Worm (Caenorhabditis elegans) whole organism, L1 larva: ENCODE measurements around the gene C40H5.2.

Experiments
- C16A3.4 ChIP-seq: fragments of 150-350 bp; optimal IDR thresholded peaks from 2 replicates; lab custom pipeline; 2014; ENCODE audit warnings: missing biosample characterization, missing genetic modification characterization
- F16B12.6 ChIP-seq: fragments of 150-350 bp; optimal IDR thresholded peaks from 2 replicates; lab custom pipeline; 2014; ENCODE audit warnings: missing biosample characterization, missing genetic modification characterization
- aha-1 ChIP-seq: fragments of 150-350 bp; optimal IDR thresholded peaks from 2 replicates; lab custom pipeline; 2014; ENCODE audit warnings: missing biosample characterization, missing genetic modification characterization
- alr-1 ChIP-seq: fragments of 200-800 bp; sonication (Bioruptor generic); optimal IDR thresholded peaks from 2 replicates; lab custom pipeline; 2018; ENCODE audit warnings: borderline replicate concordance, mild to moderate bottlenecking, missing genetic modification characterization, missing compliant biosample characterization
- ceh-8 ChIP-seq: fragments of 200-800 bp; sonication (Bioruptor generic); optimal IDR thresholded peaks from 2 replicates; lab custom pipeline; 2018; ENCODE audit warnings: mild to moderate bottlenecking, missing genetic modification characterization, moderate library complexity, missing compliant biosample characterization
- ceh-82 ChIP-seq, 3 experiments: fragments of 150-350 bp in 1 of 3; sonication (generic microtip) in 2 of 3; optimal IDR thresholded peaks; 2 replicates each; lab custom pipeline; 2014 to 2017; ENCODE audit warnings: missing biosample characterization in 3 of 3, missing genetic modification characterization in 3 of 3
- ceh-88 ChIP-seq: fragments of 200-800 bp; sonication (Bioruptor generic); IDR thresholded peaks from 2 replicates; pipeline ENCODE4 v1.3.6; 2022; ENCODE audit warnings: missing genetic modification characterization, missing compliant biosample characterization
- ceh-90 ChIP-seq: sonication (generic microtip); optimal IDR thresholded peaks from 2 replicates; lab custom pipeline; 2016; ENCODE audit warnings: missing genetic modification characterization, missing compliant biosample characterization
- ces-1 ChIP-seq: fragments of 150-350 bp; optimal IDR thresholded peaks from 2 replicates; lab custom pipeline; 2014; ENCODE audit warnings: missing biosample characterization, missing genetic modification reagents, missing genetic modification characterization
- dsc-1 ChIP-seq: sonication (generic microtip); optimal IDR thresholded peaks from 2 replicates; lab custom pipeline; 2016; ENCODE audit warnings: mild to moderate bottlenecking, missing genetic modification characterization, missing compliant biosample characterization
- efl-1 ChIP-seq, 4 experiments: fragments of 150-350 bp; optimal IDR thresholded peaks in 3 of 4; peaks in 1 of 4; 1 replicate in 1 of 4; 2 replicates in 3 of 4; lab custom pipeline; 2014; ENCODE audit warnings: missing biosample characterization in 2 of 4, missing genetic modification characterization in 2 of 4, missing genetic modification reagents in 2 of 4
- egl-13 ChIP-seq: sonication (generic microtip); optimal IDR thresholded peaks from 2 replicates; lab custom pipeline; 2016; ENCODE audit warnings: missing genotype, missing genetic modification reagents, missing genetic modification characterization, missing compliant biosample characterization
- egl-27 ChIP-seq, 2 experiments: fragments of 150-350 bp in 1 of 2; sonication (generic microtip); optimal IDR thresholded peaks; 3 replicates each; lab custom pipeline; 2017 to 2018; ENCODE audit warnings: missing biosample characterization in 2 of 2, missing genetic modification characterization in 2 of 2, missing genetic modification reagents in 2 of 2
- ets-5 ChIP-seq: fragments of 200-800 bp; sonication (Bioruptor generic); IDR thresholded peaks from 2 replicates; pipeline ENCODE4 v1.3.6; 2022; ENCODE audit warnings: missing genetic modification characterization, missing compliant biosample characterization
- fkh-4 ChIP-seq: sonication (generic microtip); optimal IDR thresholded peaks from 2 replicates; lab custom pipeline; 2016; ENCODE audit warnings: missing compliant biosample characterization, missing genetic modification characterization, borderline replicate concordance
- fkh-8 ChIP-seq: sonication (generic microtip); optimal IDR thresholded peaks from 2 replicates; lab custom pipeline; 2016; ENCODE audit warnings: mild to moderate bottlenecking, missing genetic modification characterization, missing compliant biosample characterization
- fos-1 ChIP-seq: fragments of 150-350 bp; optimal IDR thresholded peaks from 2 replicates; lab custom pipeline; 2014; ENCODE audit warnings: missing biosample characterization, missing genetic modification characterization
- hpl-2 ChIP-seq: fragments of 150-350 bp; optimal IDR thresholded peaks from 2 replicates; lab custom pipeline; 2014; ENCODE audit warnings: missing biosample characterization, missing genetic modification reagents, missing genetic modification characterization
- irx-1 ChIP-seq: sonication (generic microtip); optimal IDR thresholded peaks from 2 replicates; lab custom pipeline; 2016; ENCODE audit warnings: missing genetic modification characterization, missing compliant biosample characterization
- lin-13 ChIP-seq: fragments of 150-350 bp; optimal IDR thresholded peaks from 2 replicates; lab custom pipeline; 2014; ENCODE audit warnings: missing biosample characterization, missing genetic modification reagents, missing genetic modification characterization
- lin-15B ChIP-seq: fragments of 150-350 bp; sonication (generic microtip); optimal IDR thresholded peaks from 3 replicates; lab custom pipeline; 2014; ENCODE audit warnings: missing biosample characterization, missing genetic modification characterization
- lin-35 ChIP-seq, 2 experiments: fragments of 150-350 bp; optimal IDR thresholded peaks; 2 replicates each; lab custom pipeline; 2014; ENCODE audit warnings: missing biosample characterization in 2 of 2, missing genetic modification characterization in 2 of 2, missing genetic modification reagents in 2 of 2
- lir-3 ChIP-seq: sonication (generic microtip); optimal IDR thresholded peaks from 2 replicates; lab custom pipeline; 2016; ENCODE audit warnings: mild to moderate bottlenecking, missing genetic modification characterization, moderate library complexity, missing compliant biosample characterization; ENCODE audit not compliant: poor library complexity
- mab-9 ChIP-seq: fragments of 200-800 bp; sonication (Bioruptor generic); IDR thresholded peaks from 2 replicates; pipeline ENCODE4 v1.3.6; 2022; ENCODE audit warnings: missing genetic modification reagents, missing genetic modification characterization, missing compliant biosample characterization
- mef-2 ChIP-seq: fragments of 150-350 bp; optimal IDR thresholded peaks from 2 replicates; lab custom pipeline; 2014; ENCODE audit warnings: missing biosample characterization, missing genetic modification characterization
- nhr-11 ChIP-seq: fragments of 150-350 bp; optimal IDR thresholded peaks from 2 replicates; lab custom pipeline; 2014; ENCODE audit warnings: missing biosample characterization, missing genetic modification characterization
- nhr-12 ChIP-seq: sonication (generic microtip); optimal IDR thresholded peaks from 2 replicates; lab custom pipeline; 2017; ENCODE audit warnings: missing biosample characterization, missing genetic modification characterization
- nhr-19 ChIP-seq: fragments of 200-800 bp; sonication (Bioruptor generic); conservative IDR thresholded peaks from 2 replicates; pipeline ENCODE4 v1.3.6; 2022; ENCODE audit warnings: missing genetic modification characterization, missing compliant biosample characterization
- nhr-20 ChIP-seq: sonication (generic microtip); optimal IDR thresholded peaks from 2 replicates; lab custom pipeline; 2016; ENCODE audit warnings: mild to moderate bottlenecking, missing genetic modification characterization, missing compliant biosample characterization
- nhr-28 ChIP-seq: fragments of 150-350 bp; optimal IDR thresholded peaks from 2 replicates; lab custom pipeline; 2014; ENCODE audit warnings: missing biosample characterization, missing genetic modification characterization
- nhr-71 ChIP-seq: sonication (generic microtip); optimal IDR thresholded peaks from 2 replicates; lab custom pipeline; 2016; ENCODE audit warnings: mild to moderate bottlenecking, missing genetic modification characterization, moderate library complexity, missing compliant biosample characterization
- nhr-76 ChIP-seq: sonication (generic microtip); optimal IDR thresholded peaks from 2 replicates; lab custom pipeline; 2017; ENCODE audit warnings: missing biosample characterization, missing genetic modification characterization
- nhr-77 ChIP-seq: fragments of 150-350 bp; optimal IDR thresholded peaks from 2 replicates; lab custom pipeline; 2014; ENCODE audit warnings: missing biosample characterization, missing genetic modification characterization
- nhr-85 ChIP-seq: sonication (generic microtip); peaks from one replicate; lab custom pipeline; 2016; ENCODE audit warnings: missing genetic modification characterization, inconsistent platforms, missing compliant biosample characterization
- nhr-90 ChIP-seq: sonication (generic microtip); optimal IDR thresholded peaks from 2 replicates; lab custom pipeline; 2016; ENCODE audit warnings: mild to moderate bottlenecking, missing genetic modification characterization, missing compliant biosample characterization; ENCODE audit not compliant: poor library complexity
- rnt-1 ChIP-seq: sonication (generic microtip); optimal IDR thresholded peaks from 2 replicates; lab custom pipeline; 2016; ENCODE audit warnings: mild to moderate bottlenecking, missing genetic modification characterization, moderate library complexity, missing compliant biosample characterization
- skn-1 ChIP-seq: fragments of 150-350 bp; optimal IDR thresholded peaks from 2 replicates; lab custom pipeline; 2014; ENCODE audit warnings: missing biosample characterization, missing genetic modification characterization
- snpc-4 ChIP-seq: fragments of 150-350 bp; optimal IDR thresholded peaks from 2 replicates; lab custom pipeline; 2014; ENCODE audit warnings: missing biosample characterization, missing genetic modification characterization
- snu-23 ChIP-seq: sonication (generic microtip); optimal IDR thresholded peaks from 2 replicates; lab custom pipeline; 2016; ENCODE audit warnings: missing genetic modification characterization, missing compliant biosample characterization
- sup-37 ChIP-seq: fragments of 200-800 bp; sonication (Bioruptor generic); optimal IDR thresholded peaks from 2 replicates; lab custom pipeline; 2018; ENCODE audit warnings: mild to moderate bottlenecking, missing genetic modification characterization, missing compliant biosample characterization
- swsn-7 ChIP-seq: sonication (generic microtip); optimal IDR thresholded peaks from 2 replicates; lab custom pipeline; 2016; ENCODE audit warnings: missing genetic modification characterization, missing compliant biosample characterization
- tbx-2 ChIP-seq: sonication (generic microtip); optimal IDR thresholded peaks from 2 replicates; lab custom pipeline; 2016; ENCODE audit warnings: missing genetic modification characterization, missing compliant biosample characterization
- unc-130 ChIP-seq: fragments of 150-350 bp; optimal IDR thresholded peaks from 2 replicates; lab custom pipeline; 2017; ENCODE audit warnings: missing biosample characterization, missing genetic modification characterization, inconsistent platforms
- unc-86 ChIP-seq: sonication (generic microtip); optimal IDR thresholded peaks from 2 replicates; lab custom pipeline; 2016; ENCODE audit warnings: missing genetic modification characterization, missing compliant biosample characterization
- vab-15 ChIP-seq: sonication (generic microtip); optimal IDR thresholded peaks from 2 replicates; lab custom pipeline; 2017; ENCODE audit warnings: missing genotype, mild to moderate bottlenecking, missing genetic modification characterization, missing compliant biosample characterization
- zip-4 ChIP-seq: fragments of 200-800 bp; sonication (Bioruptor generic); optimal IDR thresholded peaks from 2 replicates; lab custom pipeline; 2018; ENCODE audit warnings: mild to moderate bottlenecking, missing genetic modification characterization, moderate library complexity, missing compliant biosample characterization
- ztf-4 ChIP-seq: fragments of 150-350 bp; optimal IDR thresholded peaks from 2 replicates; lab custom pipeline; 2014; ENCODE audit warnings: missing biosample characterization, missing genetic modification characterization

Gene C40H5.2

DNA sequence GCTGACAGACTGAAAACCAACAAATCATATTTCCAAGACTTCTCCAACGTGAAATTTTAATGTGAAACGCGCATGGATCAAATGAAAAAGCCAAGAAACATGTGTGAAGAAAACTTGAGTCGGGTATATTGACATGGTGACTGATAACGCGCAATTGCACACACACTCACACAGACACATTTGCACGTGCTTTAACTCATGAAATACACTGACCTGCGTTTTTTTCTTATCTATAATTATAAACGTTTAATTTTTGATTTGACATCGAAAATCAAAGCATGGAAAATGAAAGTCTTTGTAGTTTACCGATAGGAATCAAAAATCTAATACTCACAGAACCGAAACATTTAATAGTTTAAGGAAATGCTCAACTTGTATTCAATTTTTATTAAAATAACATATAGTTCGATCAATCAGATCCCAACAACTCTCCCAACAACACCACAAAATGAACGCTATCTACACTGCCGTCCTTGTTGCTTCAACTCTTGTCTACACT lies 7.2 kb upstream of the C40H5.2 start, which contains the start of gene nspa-9 (continued):
- TF ChIP-seq aha-1 (tag; lab: Kevin White, UChicago) (no peak), efl-1 (optimal IDR thresholded peaks at IDR 0.05; lab: Kevin White, UChicago) (no peak), efl-1 (GFP tag; optimal IDR thresholded peaks at IDR 0.05 in 1 of 2; lab: Kevin White, UChicago) (no peak), lin-13 (no peak), nhr-11 (tag; lab: Kevin White, UChicago) (no peak), lir-3 (tag; lab: Kevin White, UChicago) (no peak), ceh-90 (tag; lab: Kevin White, UChicago) (no peak), nhr-71 (tag; lab: Kevin White, UChicago) (peak; percentile 47), ceh-88 (GFP tag; lab: Robert Waterston, UW) (no peak), snu-23 (GFP tag; lab: Kevin White, UChicago) (no peak), nhr-77 (tag; lab: Kevin White, UChicago) (no peak), fkh-8 (tag; lab: Kevin White, UChicago) (peak; percentile 10), fkh-4 (tag; lab: Kevin White, UChicago) (no peak), tbx-2 (tag; lab: Kevin White, UChicago) (no peak), ceh-82 (tag; optimal IDR thresholded peaks at IDR 0.05; lab: Kevin White, UChicago) (no peak), ceh-8 (GFP tag; lab: Kevin White, UChicago) (no peak), dsc-1 (tag; lab: Kevin White, UChicago) (peak; percentile 39), nhr-20 (tag; lab: Kevin White, UChicago) (peak; percentile 45), swsn-7 (tag; lab: Kevin White, UChicago) (no peak), alr-1 (tag; lab: Kevin White, UChicago) (no peak), nhr-85 (tag; lab: Kevin White, UChicago) (no peak), zip-4 (GFP tag; lab: Kevin White, UChicago) (no peak), snpc-4 (tag; lab: Kevin White, UChicago) (no peak), rnt-1 (tag; lab: Kevin White, UChicago) (no peak), egl-13 (tag; lab: Kevin White, UChicago) (no peak), sup-37 (GFP tag; lab: Kevin White, UChicago) (no peak), skn-1 (tag; lab: Kevin White, UChicago) (no peak), egl-27 (tag; optimal IDR thresholded peaks at IDR 0.05; lab: Kevin White, UChicago) (no peak), lin-15B (tag; lab: Kevin White, UChicago) (no peak), lin-35 (GFP tag; optimal IDR thresholded peaks at IDR 0.05; lab: Kevin White, UChicago) (peak in 1 of 2 experiments; percentile 30), nhr-12 (tag; lab: Kevin White, UChicago) (no peak), ces-1 (GFP tag; lab: Kevin White, UChicago) (no peak), F16B12.6 (no peak), mab-9 (GFP tag; lab: Robert Waterston, UW) (no peak), ets-5 (GFP tag; lab: Robert Waterston, UW) (no peak), vab-15 (tag; lab: Kevin White, UChicago) (no peak), irx-1 (no peak), mef-2 (tag; lab: Kevin White, UChicago) (no peak), unc-86 (tag; lab: Kevin White, UChicago) (no peak), ztf-4 (tag; lab: Kevin White, UChicago) (no peak), hpl-2 (GFP tag; lab: Kevin White, UChicago) (no peak), nhr-28 (tag; lab: Kevin White, UChicago) (no peak), C16A3.4 (tag; lab: Kevin White, UChicago) (no peak), unc-130 (no peak), nhr-90 (tag; lab: Kevin White, UChicago) (peak; percentile 36), fos-1 (tag; lab: Kevin White, UChicago) (no peak), nhr-19 (no peak), nhr-76 (no peak)
